Fruit fly (Drosophila melanogaster): ENCODE results near the gene CG1136.

Gene CG1136

dm6 chr3L:4028305-4028704 is 18.1 kb upstream of the CG1136 start, which contains the start of the genes Gr64b and Gr64c:
Gene Gr64b (plus strand): TSS chr3L:4028605.
Gene Gr64c (plus strand): TSS chr3L:4028605.
- TF ChIP-seq CG33017 (tag; optimal IDR thresholded peaks at IDR 0.05) (no peak), CG7101 (tag; optimal IDR thresholded peaks at IDR 0.05) (no peak), toe (GFP tag; optimal IDR thresholded peaks at IDR 0.05) (no peak), kay (GFP tag; ENCODE audit: borderline replicate concordance) (no peak), CG7045 (GFP tag; optimal IDR thresholded peaks at IDR 0.05) (no peak), pad (GFP tag; optimal IDR thresholded peaks at IDR 0.05) (no peak), CG12768 (GFP tag; optimal IDR thresholded peaks at IDR 0.05) (no peak), Mnt (GFP tag; optimal IDR thresholded peaks at IDR 0.05) (no peak), Hr96 (GFP tag; optimal IDR thresholded peaks at IDR 0.05) (no peak), Crg-1 (GFP tag; optimal IDR thresholded peaks at IDR 0.05) (no peak), cnc (optimal IDR thresholded peaks at IDR 0.05) (no peak), CG11617 (GFP tag; optimal IDR thresholded peaks at IDR 0.05) (no peak), ovo (GFP tag; optimal IDR thresholded peaks at IDR 0.05) (no peak), bab1 (GFP tag; optimal IDR thresholded peaks at IDR 0.05) (no peak), CG5204 (GFP tag; optimal IDR thresholded peaks at IDR 0.05) (no peak), CG1620 (GFP tag; optimal IDR thresholded peaks at IDR 0.05) (no peak), cic (GFP tag; optimal IDR thresholded peaks at IDR 0.05) (no peak), tj (GFP tag; optimal IDR thresholded peaks at IDR 0.05) (no peak), CG14711 (tag; optimal IDR thresholded peaks at IDR 0.05) (no peak), Clk (GFP tag; optimal IDR thresholded peaks at IDR 0.05) (no peak)

- TF ChIP-seq CG33017 (tag; optimal IDR thresholded peaks at IDR 0.05), result no peak
- no peak for TF ChIP-seq bab1 (GFP tag; optimal IDR thresholded peaks at IDR 0.05)
- no peak for TF ChIP-seq Clk (GFP tag; optimal IDR thresholded peaks at IDR 0.05)
- TF ChIP-seq CG5204 (GFP tag; optimal IDR thresholded peaks at IDR 0.05), result no peak
- no peak for TF ChIP-seq Mnt (GFP tag; optimal IDR thresholded peaks at IDR 0.05)
- TF ChIP-seq cic (GFP tag; optimal IDR thresholded peaks at IDR 0.05), result no peak
- TF ChIP-seq cnc (optimal IDR thresholded peaks at IDR 0.05), result no peak
These were observed 14.6 kb upstream of the CG1136 start, which contains the start of the genes Gr64d and Gr64e for dm6 chr3L:4031762-4032161. Gene Gr64d (plus strand): TSS chr3L:4032062. Gene Gr64e (plus strand): TSS chr3L:4032141.

dm6 chr3L:4035499-4035898 is 10.9 kb upstream of the CG1136 start, which contains the start of gene Gr64f:
Gene Gr64f (plus strand): TSS chr3L:4035799.
- no peak for TF ChIP-seq CG1620 (GFP tag; optimal IDR thresholded peaks at IDR 0.05)
- TF ChIP-seq cnc (optimal IDR thresholded peaks at IDR 0.05), result no peak
- TF ChIP-seq Mnt (GFP tag; optimal IDR thresholded peaks at IDR 0.05), result no peak
- TF ChIP-seq toe (GFP tag; optimal IDR thresholded peaks at IDR 0.05), result no peak

- TF ChIP-seq kay (GFP tag; ENCODE audit: borderline replicate concordance) (peak; percentile 90), Clk (GFP tag; optimal IDR thresholded peaks at IDR 0.05) (peak; percentile 64), ovo (GFP tag; optimal IDR thresholded peaks at IDR 0.05) (peak; percentile 62), pad (GFP tag; optimal IDR thresholded peaks at IDR 0.05) (peak; percentile 58), cic (GFP tag; optimal IDR thresholded peaks at IDR 0.05) (no peak), CG14711 (tag; optimal IDR thresholded peaks at IDR 0.05) (peak; percentile 84), Hr96 (GFP tag; optimal IDR thresholded peaks at IDR 0.05) (peak; percentile 19), CG11617 (GFP tag; optimal IDR thresholded peaks at IDR 0.05) (peak; percentile 68), CG5204 (GFP tag; optimal IDR thresholded peaks at IDR 0.05) (peak; percentile 62), toe (GFP tag; optimal IDR thresholded peaks at IDR 0.05) (peak; percentile 74), CG12768 (GFP tag; optimal IDR thresholded peaks at IDR 0.05) (peak; percentile 50), CG1620 (GFP tag; optimal IDR thresholded peaks at IDR 0.05) (peak; percentile 29), cnc (optimal IDR thresholded peaks at IDR 0.05) (no peak), CG7101 (tag; optimal IDR thresholded peaks at IDR 0.05) (peak; percentile 76), Crg-1 (GFP tag; optimal IDR thresholded peaks at IDR 0.05) (peak; percentile 67), CG33017 (tag; optimal IDR thresholded peaks at IDR 0.05) (peak; percentile 51), tj (GFP tag; optimal IDR thresholded peaks at IDR 0.05) (peak; percentile 23), bab1 (GFP tag; optimal IDR thresholded peaks at IDR 0.05) (no peak), Mnt (GFP tag; optimal IDR thresholded peaks at IDR 0.05) (peak; percentile 59), CG7045 (GFP tag; optimal IDR thresholded peaks at IDR 0.05) (peak; percentile 67)
These were observed 6.0 kb upstream of the CG1136 start, which contains the start of the genes CG11593 and Rcd5 for dm6 chr3L:4040247-4040925. Gene CG11593 (minus strand): TSS chr3L:4040482. Gene Rcd5 (plus strand): TSS chr3L:4040529.

dm6 chr3L:4044497-4044896 is 1.9 kb upstream of the CG1136 start:
- TF ChIP-seq CG5204 (GFP tag; optimal IDR thresholded peaks at IDR 0.05), result peak; percentile 36
- no peak for TF ChIP-seq kay (GFP tag; ENCODE audit: borderline replicate concordance)

- TF ChIP-seq kay (GFP tag; ENCODE audit: borderline replicate concordance) (no peak), CG33017 (tag; optimal IDR thresholded peaks at IDR 0.05) (no peak), pad (GFP tag; optimal IDR thresholded peaks at IDR 0.05) (no peak), toe (GFP tag; optimal IDR thresholded peaks at IDR 0.05) (no peak)
These were observed 1.2 kb downstream of the CG1136 start, which contains the start of gene Dpy-30L2 for dm6 chr3L:4047635-4048034. Gene Dpy-30L2 (minus strand): TSS chr3L:4047735.

dm6 chr3L:4049082-4049481 is 2.7 kb downstream of the CG1136 start:
- TF ChIP-seq CG33017 (tag; optimal IDR thresholded peaks at IDR 0.05) (no peak), cic (GFP tag; optimal IDR thresholded peaks at IDR 0.05) (no peak), CG7045 (GFP tag; optimal IDR thresholded peaks at IDR 0.05) (no peak), Hr96 (GFP tag; optimal IDR thresholded peaks at IDR 0.05) (no peak), CG11617 (GFP tag; optimal IDR thresholded peaks at IDR 0.05) (no peak), tj (GFP tag; optimal IDR thresholded peaks at IDR 0.05) (no peak), CG7101 (tag; optimal IDR thresholded peaks at IDR 0.05) (no peak), kay (GFP tag; ENCODE audit: borderline replicate concordance) (no peak), CG14711 (tag; optimal IDR thresholded peaks at IDR 0.05) (no peak), CG12768 (GFP tag; optimal IDR thresholded peaks at IDR 0.05) (no peak)

Measured in whole organism, adult.